Worm (Caenorhabditis elegans): Measurements from ENCODE around the gene F07A11.4.

ce11 chrII:11602387-11602960 is 1.7 kb downstream of the F07A11.4 start:
- TF ChIP-seq sdc-2 (tag; optimal IDR thresholded peaks at IDR 0.05) = no peak
- no peak for TF ChIP-seq ama-1 (optimal IDR thresholded peaks at IDR 0.05)
- TF ChIP-seq sox-4 (tag; optimal IDR thresholded peaks at IDR 0.05) = no peak
- peak; percentile 59 for TF ChIP-seq ceh-34 (tag; optimal IDR thresholded peaks at IDR 0.05)
- no peak for TF ChIP-seq ceh-19 (GFP tag; optimal IDR thresholded peaks at IDR 0.05)
- TF ChIP-seq nhr-11 (tag; optimal IDR thresholded peaks at IDR 0.05) = no peak
- TF ChIP-seq fkh-10 (GFP tag; optimal IDR thresholded peaks at IDR 0.05) = no peak
- TF ChIP-seq pat-9 (tag; optimal IDR thresholded peaks at IDR 0.05) = no peak
- TF ChIP-seq ceh-2 (tag; optimal IDR thresholded peaks at IDR 0.05) = no peak
- TF ChIP-seq unc-55 (GFP tag; optimal IDR thresholded peaks at IDR 0.05) = no peak
- TF ChIP-seq pag-3 (tag; optimal IDR thresholded peaks at IDR 0.05; ENCODE audit: borderline replicate concordance) = no peak
- TF ChIP-seq unc-86 (tag; optimal IDR thresholded peaks at IDR 0.05) = no peak
- TF ChIP-seq ceh-9 (tag; optimal IDR thresholded peaks at IDR 0.05) = no peak
- no peak for TF ChIP-seq ceh-48 (tag; optimal IDR thresholded peaks at IDR 0.05)
